Worm (Caenorhabditis elegans) whole organism, late embryonic: Measurements from ENCODE around the gene npr-40.

Experiments
- C08G9.2 ChIP-seq: sonication (generic microtip); optimal IDR thresholded peaks from 2 replicates; lab custom pipeline; 2016; ENCODE audit warnings: mild to moderate bottlenecking, missing genetic modification characterization, moderate library complexity, missing compliant biosample characterization
- F13H6.1 ChIP-seq: sonication (generic microtip); optimal IDR thresholded peaks from 2 replicates; lab custom pipeline; 2016; ENCODE audit warnings: missing genetic modification characterization, missing compliant biosample characterization
- T23F11.4 ChIP-seq: fragments of 200-800 bp; sonication (Bioruptor generic); optimal IDR thresholded peaks from 2 replicates; lab custom pipeline; 2018; ENCODE audit warnings: mild to moderate bottlenecking, missing genetic modification characterization, missing compliant biosample characterization
- Y22D7AL.16 ChIP-seq: sonication (generic microtip); optimal IDR thresholded peaks from 2 replicates; lab custom pipeline; 2016; ENCODE audit warnings: missing genetic modification characterization, missing compliant biosample characterization
- ahr-1 ChIP-seq: sonication (generic microtip); optimal IDR thresholded peaks from 2 replicates; lab custom pipeline; 2016; ENCODE audit warnings: missing genetic modification characterization, missing compliant biosample characterization
- ama-1 ChIP-seq: fragments of 150-350 bp; optimal IDR thresholded peaks from 2 replicates; lab custom pipeline; 2014
- ceh-14 ChIP-seq: sonication (generic microtip); optimal IDR thresholded peaks from 2 replicates; lab custom pipeline; 2016; ENCODE audit warnings: missing genotype, missing genetic modification characterization, missing compliant biosample characterization
- ceh-18 ChIP-seq: sonication (generic microtip); optimal IDR thresholded peaks from 2 replicates; lab custom pipeline; 2016; ENCODE audit warnings: missing genetic modification characterization, missing compliant biosample characterization
- ceh-19 ChIP-seq: fragments of 200-800 bp; sonication (Bioruptor generic); optimal IDR thresholded peaks from 2 replicates; lab custom pipeline; 2018; ENCODE audit warnings: mild to moderate bottlenecking, missing genetic modification characterization, missing compliant biosample characterization
- ceh-2 ChIP-seq: sonication (generic microtip); optimal IDR thresholded peaks from 2 replicates; lab custom pipeline; 2016; ENCODE audit warnings: missing genotype, missing genetic modification characterization, missing compliant biosample characterization
- ceh-24 ChIP-seq: sonication (generic microtip); optimal IDR thresholded peaks from 2 replicates; lab custom pipeline; 2016; ENCODE audit warnings: mild to moderate bottlenecking, missing genetic modification characterization, missing compliant biosample characterization
- ceh-30 ChIP-seq: fragments of 150-350 bp; optimal IDR thresholded peaks from 2 replicates; lab custom pipeline; 2014; ENCODE audit warnings: missing biosample characterization, missing genetic modification characterization
- ceh-31 ChIP-seq: sonication (generic microtip); optimal IDR thresholded peaks from 2 replicates; lab custom pipeline; 2016; ENCODE audit warnings: missing genetic modification characterization, missing compliant biosample characterization
- ceh-34 ChIP-seq: sonication (generic microtip); optimal IDR thresholded peaks from 2 replicates; lab custom pipeline; 2016; ENCODE audit warnings: mild to moderate bottlenecking, missing genetic modification characterization, missing compliant biosample characterization
- ceh-48 ChIP-seq: sonication (generic microtip); optimal IDR thresholded peaks from 2 replicates; lab custom pipeline; 2016; ENCODE audit warnings: missing genetic modification characterization, inconsistent platforms, missing compliant biosample characterization
- ceh-9 ChIP-seq: sonication (generic microtip); optimal IDR thresholded peaks from 2 replicates; lab custom pipeline; 2016; ENCODE audit warnings: mild to moderate bottlenecking, missing genetic modification characterization, inconsistent platforms, missing compliant biosample characterization
- che-1 ChIP-seq: sonication (generic microtip); optimal IDR thresholded peaks from 2 replicates; lab custom pipeline; 2016; ENCODE audit warnings: mild to moderate bottlenecking, missing genetic modification characterization, missing compliant biosample characterization
- dve-1 ChIP-seq: sonication (generic microtip); optimal IDR thresholded peaks from 2 replicates; lab custom pipeline; 2017; ENCODE audit warnings: antibody characterized with exemption, mild to moderate bottlenecking, missing genetic modification characterization, missing compliant biosample characterization
- elt-4 ChIP-seq: sonication (generic microtip); optimal IDR thresholded peaks from 2 replicates; lab custom pipeline; 2016; ENCODE audit warnings: missing genetic modification characterization, missing compliant biosample characterization
- ets-4 ChIP-seq: sonication (generic microtip); optimal IDR thresholded peaks from 2 replicates; lab custom pipeline; 2016; ENCODE audit warnings: missing genetic modification characterization, missing compliant biosample characterization
- fkh-10 ChIP-seq: fragments of 150-350 bp; optimal IDR thresholded peaks from 2 replicates; lab custom pipeline; 2014; ENCODE audit warnings: missing biosample characterization, missing genetic modification reagents, missing genetic modification characterization
- hlh-15 ChIP-seq: sonication (generic microtip); optimal IDR thresholded peaks from 2 replicates; lab custom pipeline; 2016; ENCODE audit warnings: missing genetic modification characterization, missing compliant biosample characterization
- hlh-30 ChIP-seq: sonication (generic microtip); optimal IDR thresholded peaks from 2 replicates; lab custom pipeline; 2017; ENCODE audit warnings: antibody characterized with exemption, missing genetic modification characterization, missing compliant biosample characterization; ENCODE audit not compliant: insufficient read depth
- hlh-6 ChIP-seq: sonication (generic microtip); optimal IDR thresholded peaks from 2 replicates; lab custom pipeline; 2016; ENCODE audit warnings: missing genotype, missing genetic modification characterization, missing compliant biosample characterization
- hlh-8 ChIP-seq: sonication (generic microtip); optimal IDR thresholded peaks from 2 replicates; lab custom pipeline; 2016; ENCODE audit warnings: missing genotype, missing genetic modification characterization, missing compliant biosample characterization
- lim-6 ChIP-seq: sonication (generic microtip); optimal IDR thresholded peaks from 2 replicates; lab custom pipeline; 2016; ENCODE audit warnings: missing genetic modification characterization, missing compliant biosample characterization
- lin-11 ChIP-seq: fragments of 200-800 bp; sonication (Bioruptor generic); optimal IDR thresholded peaks from 2 replicates; lab custom pipeline; 2018; ENCODE audit warnings: mild to moderate bottlenecking, missing genetic modification characterization, missing compliant biosample characterization
- madf-2 ChIP-seq: sonication (generic microtip); optimal IDR thresholded peaks from 2 replicates; lab custom pipeline; 2017; ENCODE audit warnings: missing genetic modification characterization, missing compliant biosample characterization
- mec-3 ChIP-seq: sonication (generic microtip); optimal IDR thresholded peaks from 2 replicates; lab custom pipeline; 2016; ENCODE audit warnings: borderline replicate concordance, missing genetic modification characterization, missing compliant biosample characterization
- nfya-1 ChIP-seq: sonication (generic microtip); optimal IDR thresholded peaks from 2 replicates; lab custom pipeline; 2017; ENCODE audit warnings: missing genetic modification characterization, mild to moderate bottlenecking, missing compliant biosample characterization, antibody characterized with exemption, moderate library complexity
- nhr-11 ChIP-seq: fragments of 150-350 bp; optimal IDR thresholded peaks from 2 replicates; lab custom pipeline; 2014; ENCODE audit warnings: missing biosample characterization, missing genetic modification characterization
- nhr-232 ChIP-seq: sonication (generic microtip); optimal IDR thresholded peaks from 2 replicates; lab custom pipeline; 2016; ENCODE audit warnings: missing genetic modification characterization, missing compliant biosample characterization
- npax-4 ChIP-seq: sonication (generic microtip); optimal IDR thresholded peaks from 2 replicates; lab custom pipeline; 2016; ENCODE audit warnings: missing genetic modification characterization, missing compliant biosample characterization
- odd-2 ChIP-seq: sonication (generic microtip); optimal IDR thresholded peaks from 2 replicates; lab custom pipeline; 2017; ENCODE audit warnings: antibody characterized with exemption, mild to moderate bottlenecking, missing genetic modification characterization, missing compliant biosample characterization
- pag-3 ChIP-seq: sonication (generic microtip); optimal IDR thresholded peaks from 2 replicates; lab custom pipeline; 2016; ENCODE audit warnings: missing compliant biosample characterization, missing genetic modification characterization, borderline replicate concordance
- pat-9 ChIP-seq: fragments of 200-800 bp; sonication (Bioruptor generic); optimal IDR thresholded peaks from 2 replicates; lab custom pipeline; 2018; ENCODE audit warnings: mild to moderate bottlenecking, missing genetic modification characterization, moderate library complexity, missing compliant biosample characterization
- pha-2 ChIP-seq: sonication (generic microtip); optimal IDR thresholded peaks from 2 replicates; lab custom pipeline; 2017; ENCODE audit warnings: mild to moderate bottlenecking, missing genetic modification characterization, missing compliant biosample characterization
- pha-4 ChIP-seq: fragments of 150-350 bp; optimal IDR thresholded peaks from 2 replicates; lab custom pipeline; 2018; ENCODE audit warnings: missing biosample characterization, missing genetic modification reagents, missing genetic modification characterization
- pros-1 ChIP-seq: fragments of 150-350 bp; optimal IDR thresholded peaks from 2 replicates; lab custom pipeline; 2014; ENCODE audit warnings: missing biosample characterization, missing genetic modification reagents, missing genetic modification characterization
- ref-2 ChIP-seq: sonication (generic microtip); optimal IDR thresholded peaks from 2 replicates; lab custom pipeline; 2016; ENCODE audit warnings: missing genetic modification characterization, missing compliant biosample characterization
- sox-2 ChIP-seq: fragments of 200-800 bp; sonication (Bioruptor generic); IDR thresholded peaks from 2 replicates; pipeline ENCODE4 v1.3.6; 2022; ENCODE audit warnings: missing genetic modification reagents, missing genetic modification characterization, missing compliant biosample characterization
- sox-4 ChIP-seq: sonication (generic microtip); optimal IDR thresholded peaks from 2 replicates; lab custom pipeline; 2017; ENCODE audit warnings: mild to moderate bottlenecking, missing genetic modification characterization, inconsistent platforms, missing compliant biosample characterization
- syd-9 ChIP-seq: sonication (generic microtip); optimal IDR thresholded peaks from 2 replicates; lab custom pipeline; 2016; ENCODE audit warnings: mild to moderate bottlenecking, missing genetic modification characterization, moderate library complexity, missing compliant biosample characterization
- tbx-7 ChIP-seq: sonication (generic microtip); optimal IDR thresholded peaks from 2 replicates; lab custom pipeline; 2016; ENCODE audit warnings: missing genotype, missing genetic modification characterization, missing compliant biosample characterization
- ttx-3 ChIP-seq: sonication (generic microtip); optimal IDR thresholded peaks from 2 replicates; lab custom pipeline; 2016; ENCODE audit warnings: missing genetic modification reagents, missing genetic modification characterization, missing compliant biosample characterization
- unc-3 ChIP-seq, 2 experiments: fragments of 200-800 bp in 1 of 2; sonication (Bioruptor generic) in 1 of 2; sonication (generic microtip) in 1 of 2; conservative IDR thresholded peaks in 1 of 2; optimal IDR thresholded peaks in 1 of 2; 2 replicates each; pipeline versions ENCODE4 v1.3.6 to Lab custom; 2016 to 2022; ENCODE audit warnings: missing compliant biosample characterization in 2 of 2, missing genetic modification characterization in 2 of 2, missing genetic modification reagents in 1 of 2
- unc-42 ChIP-seq: sonication (generic microtip); optimal IDR thresholded peaks from 2 replicates; lab custom pipeline; 2016; ENCODE audit warnings: missing genotype, missing genetic modification characterization, missing compliant biosample characterization
- unc-86 ChIP-seq: sonication (generic microtip); optimal IDR thresholded peaks from 2 replicates; lab custom pipeline; 2016; ENCODE audit warnings: missing genetic modification characterization, missing compliant biosample characterization
- zip-5 ChIP-seq: sonication (generic microtip); optimal IDR thresholded peaks from 2 replicates; lab custom pipeline; 2016; ENCODE audit warnings: missing genetic modification characterization, missing compliant biosample characterization
- ztf-16 ChIP-seq: sonication (generic microtip); optimal IDR thresholded peaks from 2 replicates; lab custom pipeline; 2017; ENCODE audit warnings: missing genetic modification characterization, missing compliant biosample characterization

Gene npr-40

ce11 chrX:14969615-14970014 is 51.0 kb downstream of the npr-40 start:
- TF ChIP-seq lim-6 (no peak), pag-3 (tag; lab: Kevin White, UChicago) (no peak), ceh-2 (tag; lab: Kevin White, UChicago) (no peak), ref-2 (tag; lab: Kevin White, UChicago) (no peak), pat-9 (no peak), lin-11 (no peak), nfya-1 (tag; lab: Kevin White, UChicago) (no peak), hlh-8 (tag; lab: Kevin White, UChicago) (no peak), pha-4 (tag; lab: Kevin White, UChicago) (no peak), ets-4 (tag; lab: Kevin White, UChicago) (no peak), fkh-10 (GFP tag; lab: Kevin White, UChicago) (no peak), ahr-1 (no peak), syd-9 (no peak), nhr-232 (no peak), ceh-31 (tag; lab: Kevin White, UChicago) (no peak)

ce11 chrX:14970221-14970801 is 51.7 kb downstream of the npr-40 start, which contains the start of the genes flwr-1 and tbc-1:
TSS of gene flwr-1 (minus strand) at chrX:14970271.
TSS of gene tbc-1 (plus strand) at chrX:14970751.
- no peak for TF ChIP-seq sox-4 (tag; lab: Kevin White, UChicago)
- no peak for TF ChIP-seq C08G9.2 (tag; lab: Kevin White, UChicago)
- no peak for TF ChIP-seq elt-4 (tag; lab: Kevin White, UChicago)
- no peak for TF ChIP-seq dve-1
- no peak for TF ChIP-seq ceh-18 (tag; lab: Kevin White, UChicago)
- no peak for TF ChIP-seq unc-3 (GFP tag; conservative IDR thresholded peaks at IDR 0.05; lab: Robert Waterston, UW)
- no peak for TF ChIP-seq unc-3 (tag; optimal IDR thresholded peaks at IDR 0.05; lab: Kevin White, UChicago)
- TF ChIP-seq nhr-232 = no peak
- no peak for TF ChIP-seq pha-4 (tag; lab: Kevin White, UChicago)
- no peak for TF ChIP-seq che-1 (tag; lab: Kevin White, UChicago)
- TF ChIP-seq madf-2 = no peak
- TF ChIP-seq F13H6.1 = no peak
- TF ChIP-seq nhr-11 (tag; lab: Kevin White, UChicago) = no peak
- no peak for TF ChIP-seq mec-3 (tag; lab: Kevin White, UChicago)
- no peak for TF ChIP-seq sox-2 (GFP tag; lab: Robert Waterston, UW)
- TF ChIP-seq tbx-7 (tag; lab: Kevin White, UChicago) = no peak
- no peak for TF ChIP-seq ttx-3 (tag; lab: Kevin White, UChicago)
- TF ChIP-seq ztf-16 (tag; lab: Kevin White, UChicago) = no peak
- TF ChIP-seq hlh-6 (tag; lab: Kevin White, UChicago) = no peak
- TF ChIP-seq odd-2 (tag; lab: Kevin White, UChicago) = no peak
- peak; percentile 53 for TF ChIP-seq ceh-14 (tag; lab: Kevin White, UChicago)
- no peak for TF ChIP-seq ets-4 (tag; lab: Kevin White, UChicago)
- no peak for TF ChIP-seq zip-5 (tag; lab: Kevin White, UChicago)
- no peak for TF ChIP-seq hlh-15
- no peak for TF ChIP-seq ceh-24 (tag; lab: Kevin White, UChicago)
- no peak for TF ChIP-seq T23F11.4 (GFP tag; lab: Kevin White, UChicago)
- no peak for TF ChIP-seq pha-2
- TF ChIP-seq unc-42 (tag; lab: Kevin White, UChicago) = peak; percentile 62
- TF ChIP-seq ahr-1 = no peak
- TF ChIP-seq pat-9 = no peak
- TF ChIP-seq hlh-30 (tag; lab: Kevin White, UChicago) = peak; percentile 70
- TF ChIP-seq syd-9 = no peak
- TF ChIP-seq ceh-9 (tag; lab: Kevin White, UChicago) = no peak
- no peak for TF ChIP-seq ceh-19 (GFP tag; lab: Kevin White, UChicago)
- no peak for TF ChIP-seq ceh-30 (tag; lab: Kevin White, UChicago)
- TF ChIP-seq ceh-48 (tag; lab: Kevin White, UChicago) = peak; percentile 19
- peak; percentile 34 for TF ChIP-seq ceh-34 (tag; lab: Kevin White, UChicago)
- peak; percentile 36 for TF ChIP-seq ceh-31 (tag; lab: Kevin White, UChicago)
- TF ChIP-seq ama-1 (lab: Kevin White, UChicago) = no peak
- no peak for TF ChIP-seq npax-4 (tag; lab: Kevin White, UChicago)
- no peak for TF ChIP-seq pros-1 (tag; lab: Kevin White, UChicago)
- TF ChIP-seq Y22D7AL.16 (tag; lab: Kevin White, UChicago) = no peak
- TF ChIP-seq unc-86 (tag; lab: Kevin White, UChicago) = no peak
